Worm (Caenorhabditis elegans): ENCODE data around the gene CD4.8.

DNA sequence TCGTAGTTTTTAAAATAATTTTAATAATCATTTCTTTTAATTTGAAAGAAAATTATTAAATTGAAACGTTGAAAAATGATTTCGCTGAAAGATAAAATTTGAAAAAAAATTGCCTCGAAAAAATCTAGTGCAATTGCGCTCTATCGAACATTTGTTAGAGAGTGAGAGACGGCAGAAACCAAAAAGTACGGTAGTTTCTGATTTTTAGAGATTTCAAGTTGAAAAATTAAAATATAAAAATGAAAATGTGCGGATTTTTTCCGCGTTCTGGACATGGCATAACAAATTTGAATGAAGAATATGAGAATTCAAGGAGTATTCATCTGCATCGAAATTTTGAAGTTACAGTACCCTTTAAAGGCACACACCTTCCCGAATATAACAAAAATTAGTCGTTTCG is 18.2 kb upstream of the CD4.8 start:
- TF ChIP-seq nhr-12 (tag; optimal IDR thresholded peaks at IDR 0.05) (no peak), blmp-1 (tag; optimal IDR thresholded peaks at IDR 0.05) (no peak), snpc-4 (tag; optimal IDR thresholded peaks at IDR 0.05) (no peak), ztf-11 (tag; optimal IDR thresholded peaks at IDR 0.05) (no peak), elt-3 (tag; optimal IDR thresholded peaks at IDR 0.05) (no peak), mls-2 (tag; optimal IDR thresholded peaks at IDR 0.05) (no peak), elt-1 (tag; optimal IDR thresholded peaks at IDR 0.05; ENCODE audit: borderline replicate concordance, insufficient read depth) (no peak), nhr-28 (tag; optimal IDR thresholded peaks at IDR 0.05) (no peak), pha-4 (tag; optimal IDR thresholded peaks at IDR 0.05) (no peak)
